Worm (Caenorhabditis elegans) whole organism, late embryonic: ENCODE data around the gene K08C7.1.

Source experiments
- F13H6.1 ChIP-seq: sonication (generic microtip); optimal IDR thresholded peaks from 2 replicates; lab custom pipeline; 2016; ENCODE audit warnings: missing genetic modification characterization, missing compliant biosample characterization
- K09A11.1 ChIP-seq: sonication (generic microtip); optimal IDR thresholded peaks from 2 replicates; lab custom pipeline; 2017; ENCODE audit warnings: antibody characterized with exemption, mild to moderate bottlenecking, missing genetic modification characterization, missing compliant biosample characterization; ENCODE audit not compliant: insufficient read depth
- ama-1 ChIP-seq: fragments of 150-350 bp; optimal IDR thresholded peaks from 2 replicates; lab custom pipeline; 2014
- ceh-19 ChIP-seq: fragments of 200-800 bp; sonication (Bioruptor generic); optimal IDR thresholded peaks from 2 replicates; lab custom pipeline; 2018; ENCODE audit warnings: mild to moderate bottlenecking, missing genetic modification characterization, missing compliant biosample characterization
- ceh-2 ChIP-seq: sonication (generic microtip); optimal IDR thresholded peaks from 2 replicates; lab custom pipeline; 2016; ENCODE audit warnings: missing genotype, missing genetic modification characterization, missing compliant biosample characterization
- ceh-24 ChIP-seq: sonication (generic microtip); optimal IDR thresholded peaks from 2 replicates; lab custom pipeline; 2016; ENCODE audit warnings: mild to moderate bottlenecking, missing genetic modification characterization, missing compliant biosample characterization
- ceh-30 ChIP-seq: fragments of 150-350 bp; optimal IDR thresholded peaks from 2 replicates; lab custom pipeline; 2014; ENCODE audit warnings: missing biosample characterization, missing genetic modification characterization
- ceh-34 ChIP-seq: sonication (generic microtip); optimal IDR thresholded peaks from 2 replicates; lab custom pipeline; 2016; ENCODE audit warnings: mild to moderate bottlenecking, missing genetic modification characterization, missing compliant biosample characterization
- ceh-45 ChIP-seq: fragments of 200-800 bp; sonication (Bioruptor generic); IDR thresholded peaks from 2 replicates; pipeline ENCODE4 v1.3.6; 2022; ENCODE audit warnings: missing genetic modification reagents, missing genetic modification characterization, missing compliant biosample characterization
- ceh-48 ChIP-seq: sonication (generic microtip); optimal IDR thresholded peaks from 2 replicates; lab custom pipeline; 2016; ENCODE audit warnings: missing genetic modification characterization, inconsistent platforms, missing compliant biosample characterization
- ceh-9 ChIP-seq: sonication (generic microtip); optimal IDR thresholded peaks from 2 replicates; lab custom pipeline; 2016; ENCODE audit warnings: mild to moderate bottlenecking, missing genetic modification characterization, inconsistent platforms, missing compliant biosample characterization
- dmd-4 ChIP-seq: sonication (generic microtip); optimal IDR thresholded peaks from 2 replicates; lab custom pipeline; 2016; ENCODE audit warnings: borderline replicate concordance, missing genetic modification characterization, missing compliant biosample characterization
- elt-2 ChIP-seq: sonication (generic microtip); optimal IDR thresholded peaks from 2 replicates; lab custom pipeline; 2016; ENCODE audit warnings: missing genetic modification reagents, missing genetic modification characterization, missing compliant biosample characterization
- elt-4 ChIP-seq: sonication (generic microtip); optimal IDR thresholded peaks from 2 replicates; lab custom pipeline; 2016; ENCODE audit warnings: missing genetic modification characterization, missing compliant biosample characterization
- ets-4 ChIP-seq: sonication (generic microtip); optimal IDR thresholded peaks from 2 replicates; lab custom pipeline; 2016; ENCODE audit warnings: missing genetic modification characterization, missing compliant biosample characterization
- eyg-1 ChIP-seq: sonication (generic microtip); optimal IDR thresholded peaks from 2 replicates; lab custom pipeline; 2016; ENCODE audit warnings: missing genotype, missing genetic modification characterization, missing compliant biosample characterization
- fax-1 ChIP-seq: sonication (generic microtip); optimal IDR thresholded peaks from 2 replicates; lab custom pipeline; 2016; ENCODE audit warnings: missing genotype, missing genetic modification characterization, missing compliant biosample characterization
- fkh-6 ChIP-seq: sonication (generic microtip); optimal IDR thresholded peaks from 2 replicates; lab custom pipeline; 2016; ENCODE audit warnings: missing genetic modification characterization, missing compliant biosample characterization
- gmeb-2 ChIP-seq: sonication (generic microtip); optimal IDR thresholded peaks from 2 replicates; lab custom pipeline; 2016; ENCODE audit warnings: missing genetic modification characterization, inconsistent platforms, missing compliant biosample characterization
- hlh-13 ChIP-seq: fragments of 200-800 bp; sonication (Bioruptor generic); optimal IDR thresholded peaks from 2 replicates; lab custom pipeline; 2018; ENCODE audit warnings: mild to moderate bottlenecking, missing genetic modification characterization, missing compliant biosample characterization
- hlh-15 ChIP-seq: sonication (generic microtip); optimal IDR thresholded peaks from 2 replicates; lab custom pipeline; 2016; ENCODE audit warnings: missing genetic modification characterization, missing compliant biosample characterization
- hlh-30 ChIP-seq: sonication (generic microtip); optimal IDR thresholded peaks from 2 replicates; lab custom pipeline; 2017; ENCODE audit warnings: antibody characterized with exemption, missing genetic modification characterization, missing compliant biosample characterization; ENCODE audit not compliant: insufficient read depth
- lim-6 ChIP-seq: sonication (generic microtip); optimal IDR thresholded peaks from 2 replicates; lab custom pipeline; 2016; ENCODE audit warnings: missing genetic modification characterization, missing compliant biosample characterization
- lin-11 ChIP-seq: fragments of 200-800 bp; sonication (Bioruptor generic); optimal IDR thresholded peaks from 2 replicates; lab custom pipeline; 2018; ENCODE audit warnings: mild to moderate bottlenecking, missing genetic modification characterization, missing compliant biosample characterization
- mec-3 ChIP-seq: sonication (generic microtip); optimal IDR thresholded peaks from 2 replicates; lab custom pipeline; 2016; ENCODE audit warnings: borderline replicate concordance, missing genetic modification characterization, missing compliant biosample characterization
- nhr-11 ChIP-seq: fragments of 150-350 bp; optimal IDR thresholded peaks from 2 replicates; lab custom pipeline; 2014; ENCODE audit warnings: missing biosample characterization, missing genetic modification characterization
- nhr-232 ChIP-seq: sonication (generic microtip); optimal IDR thresholded peaks from 2 replicates; lab custom pipeline; 2016; ENCODE audit warnings: missing genetic modification characterization, missing compliant biosample characterization
- npax-4 ChIP-seq: sonication (generic microtip); optimal IDR thresholded peaks from 2 replicates; lab custom pipeline; 2016; ENCODE audit warnings: missing genetic modification characterization, missing compliant biosample characterization
- odd-2 ChIP-seq: sonication (generic microtip); optimal IDR thresholded peaks from 2 replicates; lab custom pipeline; 2017; ENCODE audit warnings: antibody characterized with exemption, mild to moderate bottlenecking, missing genetic modification characterization, missing compliant biosample characterization
- pag-3 ChIP-seq: sonication (generic microtip); optimal IDR thresholded peaks from 2 replicates; lab custom pipeline; 2016; ENCODE audit warnings: missing compliant biosample characterization, missing genetic modification characterization, borderline replicate concordance
- pax-1 ChIP-seq: fragments of 150-350 bp; optimal IDR thresholded peaks from 2 replicates; lab custom pipeline; 2014; ENCODE audit warnings: missing biosample characterization, missing genetic modification characterization
- pros-1 ChIP-seq: fragments of 150-350 bp; optimal IDR thresholded peaks from 2 replicates; lab custom pipeline; 2014; ENCODE audit warnings: missing biosample characterization, missing genetic modification reagents, missing genetic modification characterization
- ref-2 ChIP-seq: sonication (generic microtip); optimal IDR thresholded peaks from 2 replicates; lab custom pipeline; 2016; ENCODE audit warnings: missing genetic modification characterization, missing compliant biosample characterization
- rnt-1 ChIP-seq: sonication (generic microtip); optimal IDR thresholded peaks from 2 replicates; lab custom pipeline; 2016; ENCODE audit warnings: missing genetic modification characterization, missing compliant biosample characterization
- sdc-2 ChIP-seq: sonication (generic microtip); optimal IDR thresholded peaks from 2 replicates; lab custom pipeline; 2016; ENCODE audit warnings: missing genotype, missing genetic modification characterization, missing compliant biosample characterization
- sox-4 ChIP-seq: sonication (generic microtip); optimal IDR thresholded peaks from 2 replicates; lab custom pipeline; 2017; ENCODE audit warnings: mild to moderate bottlenecking, missing genetic modification characterization, inconsistent platforms, missing compliant biosample characterization
- tbx-7 ChIP-seq: sonication (generic microtip); optimal IDR thresholded peaks from 2 replicates; lab custom pipeline; 2016; ENCODE audit warnings: missing genotype, missing genetic modification characterization, missing compliant biosample characterization
- ttx-3 ChIP-seq: sonication (generic microtip); optimal IDR thresholded peaks from 2 replicates; lab custom pipeline; 2016; ENCODE audit warnings: missing genetic modification reagents, missing genetic modification characterization, missing compliant biosample characterization
- unc-42 ChIP-seq: sonication (generic microtip); optimal IDR thresholded peaks from 2 replicates; lab custom pipeline; 2016; ENCODE audit warnings: missing genotype, missing genetic modification characterization, missing compliant biosample characterization
- ztf-16 ChIP-seq: sonication (generic microtip); optimal IDR thresholded peaks from 2 replicates; lab custom pipeline; 2017; ENCODE audit warnings: missing genetic modification characterization, missing compliant biosample characterization

K08C7.1 gene

DNA sequence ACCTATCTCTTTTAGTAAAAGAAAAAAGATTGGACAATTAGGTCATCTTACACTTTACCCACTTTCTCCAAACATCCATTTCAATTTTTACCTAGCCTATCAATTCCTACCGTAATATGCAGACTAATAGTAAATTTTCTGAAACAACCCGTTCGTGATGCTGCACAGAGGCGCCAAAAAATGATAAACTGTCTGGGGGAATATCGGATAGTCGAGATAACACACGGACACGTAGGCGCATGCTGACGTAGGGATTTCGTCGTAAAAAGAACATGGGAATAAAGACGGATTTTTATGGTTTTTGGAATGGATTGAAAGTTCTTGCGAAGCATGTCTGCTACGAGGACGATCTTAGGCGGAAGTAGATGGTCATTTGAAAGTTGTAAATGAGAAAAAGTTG is 40.2 kb upstream of the K08C7.1 start:
- TF ChIP-seq pax-1 (tag; lab: Kevin White, UChicago) (no peak), pag-3 (tag; lab: Kevin White, UChicago) (no peak), npax-4 (no peak), K09A11.1 (tag; lab: Kevin White, UChicago) (no peak), ref-2 (no peak), F13H6.1 (tag; lab: Kevin White, UChicago) (no peak), pros-1 (tag; lab: Kevin White, UChicago) (no peak), gmeb-2 (tag; lab: Kevin White, UChicago) (no peak), hlh-30 (tag; lab: Kevin White, UChicago) (no peak), ceh-45 (GFP tag; lab: Robert Waterston, UW) (no peak), ztf-16 (tag; lab: Kevin White, UChicago) (no peak), fax-1 (no peak), ets-4 (no peak), nhr-232 (tag; lab: Kevin White, UChicago) (no peak), eyg-1 (no peak), hlh-13 (GFP tag; lab: Kevin White, UChicago) (no peak), dmd-4 (no peak), hlh-15 (tag; lab: Kevin White, UChicago) (no peak)

DNA sequence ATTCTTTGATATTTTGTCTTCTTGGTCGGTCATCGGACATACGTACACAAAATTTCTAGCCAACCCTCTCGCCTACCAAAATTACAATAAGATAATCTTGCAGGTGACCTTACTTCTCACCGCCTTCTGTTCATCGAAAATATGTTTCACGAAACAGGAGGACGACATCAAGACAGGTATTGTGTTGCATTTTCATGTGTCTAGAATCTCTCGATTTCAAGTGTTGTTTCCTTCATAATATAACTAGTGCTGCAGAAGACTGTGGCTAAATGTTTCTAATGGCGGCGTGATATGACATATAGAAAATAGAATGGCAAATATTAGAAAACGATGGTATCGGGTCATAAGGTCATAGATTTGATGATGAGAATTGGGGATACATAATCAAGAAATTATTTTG is 39.5 kb upstream of the K08C7.1 start:
- TF ChIP-seq lin-11 (tag; lab: Kevin White, UChicago) (no peak), rnt-1 (tag; lab: Kevin White, UChicago) (no peak), ama-1 (lab: Kevin White, UChicago) (no peak), pag-3 (tag; lab: Kevin White, UChicago) (no peak), pros-1 (tag; lab: Kevin White, UChicago) (no peak), sdc-2 (tag; lab: Kevin White, UChicago) (no peak), ceh-19 (GFP tag; lab: Kevin White, UChicago) (no peak), ceh-34 (tag; lab: Kevin White, UChicago) (no peak), ceh-24 (no peak), ceh-48 (tag; lab: Kevin White, UChicago) (no peak), hlh-30 (tag; lab: Kevin White, UChicago) (no peak), ref-2 (no peak), ceh-9 (tag; lab: Kevin White, UChicago) (no peak), sox-4 (tag; lab: Kevin White, UChicago) (no peak), fkh-6 (no peak)
- TF ChIP-seq, all 69 proteins: peak for 0

DNA sequence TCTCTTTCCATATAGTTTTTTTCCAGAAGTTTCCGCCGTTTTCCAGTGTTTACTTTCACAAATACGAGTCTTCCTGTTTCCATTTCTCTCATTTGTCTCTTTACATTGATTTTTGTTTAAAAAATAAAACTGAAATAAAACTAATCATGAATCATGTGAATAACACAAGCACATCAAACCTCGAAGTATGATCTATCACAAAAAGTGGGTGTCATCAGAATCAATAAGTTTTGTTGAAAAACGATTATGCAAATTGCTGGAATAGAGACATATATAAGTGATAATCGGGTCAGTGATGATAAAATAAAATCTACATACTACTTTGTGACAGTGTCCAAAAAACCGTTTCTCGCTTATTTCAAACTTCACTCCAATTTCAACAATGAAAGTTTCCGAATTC is 35.8 kb upstream of the K08C7.1 start, which contains the start of gene R09H10.7:
Gene R09H10.7, plus strand, starts transcription at position 301 of the 400 bp plus-strand sequence.
- no peak for TF ChIP-seq ceh-30 (tag; lab: Kevin White, UChicago)

DNA sequence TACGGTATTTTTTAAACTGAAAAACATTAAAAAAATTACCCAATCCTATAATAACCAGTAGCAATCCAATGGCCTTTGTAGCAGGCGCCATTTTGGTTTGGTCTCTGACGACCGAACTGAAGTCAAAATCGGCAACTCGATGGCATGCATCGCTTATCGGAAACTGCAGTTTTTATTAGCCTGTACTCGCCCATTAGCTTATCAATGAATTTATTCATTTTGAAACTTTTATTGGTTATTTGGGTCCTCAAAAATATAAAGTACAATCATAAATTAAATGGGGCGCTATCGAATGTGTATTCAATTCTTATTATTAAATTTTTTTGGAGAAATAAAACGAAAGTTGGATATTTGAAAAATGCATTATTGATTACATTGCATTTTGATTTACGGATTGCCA is 27.9 kb upstream of the K08C7.1 start, which contains the start of gene R09H10.5:
Gene R09H10.5, minus strand, starts transcription at position 106 of the 400 bp plus-strand sequence.
- TF ChIP-seq nhr-232 (tag; lab: Kevin White, UChicago) (no peak), elt-2 (tag; lab: Kevin White, UChicago) (no peak), odd-2 (tag; lab: Kevin White, UChicago) (no peak), gmeb-2 (tag; lab: Kevin White, UChicago) (no peak), lim-6 (tag; lab: Kevin White, UChicago) (no peak), ceh-2 (tag; lab: Kevin White, UChicago) (no peak), elt-4 (tag; lab: Kevin White, UChicago) (no peak), rnt-1 (tag; lab: Kevin White, UChicago) (no peak), tbx-7 (tag; lab: Kevin White, UChicago) (no peak), ets-4 (no peak), mec-3 (no peak), ama-1 (lab: Kevin White, UChicago) (no peak), ref-2 (no peak), ceh-19 (GFP tag; lab: Kevin White, UChicago) (no peak), unc-42 (no peak), pros-1 (tag; lab: Kevin White, UChicago) (no peak), nhr-11 (no peak), ttx-3 (no peak)
- TF ChIP-seq, all 69 proteins: peak for 0
